Fruit fly (Drosophila melanogaster) whole organism, embryonic: Measurements from ENCODE around the gene CG32483.

ENCODE experiments used
- Atf6 ChIP-seq: fragments of 200-800 bp; sonication (Bioruptor generic); IDR thresholded peaks from 2 replicates; pipeline ENCODE4 v1.3.6; 2022; ENCODE audit warnings: missing biosample characterization, missing genetic modification characterization
- B-H1 ChIP-seq: fragments of 200-800 bp; sonication (Bioruptor generic); IDR thresholded peaks from 3 replicates; pipeline ENCODE4 v1.3.6; 2022; ENCODE audit warnings: missing biosample characterization, missing genetic modification characterization
- CG10431 ChIP-seq: fragments of 200-800 bp; sonication (Bioruptor generic); optimal IDR thresholded peaks from 3 replicates; lab custom pipeline; 2018; ENCODE audit warnings: missing biosample characterization, mild to moderate bottlenecking, missing genetic modification characterization
- CG12769 ChIP-seq: fragments of 200-800 bp; sonication (Bioruptor generic); optimal IDR thresholded peaks from 2 replicates; lab custom pipeline; 2019; ENCODE audit warnings: missing biosample characterization, mild to moderate bottlenecking, missing genetic modification characterization, moderate library complexity
- CG13624 ChIP-seq: fragments of 200-800 bp; sonication (Bioruptor generic); optimal IDR thresholded peaks from 2 replicates; lab custom pipeline; 2016; ENCODE audit warnings: missing biosample characterization, missing genetic modification characterization
- CG14014 ChIP-seq: fragments of 200-800 bp; sonication (Bioruptor generic); IDR thresholded peaks from 2 replicates; pipeline ENCODE4 v1.3.6; 2022; ENCODE audit warnings: missing biosample characterization, missing genetic modification characterization
- CG2875 ChIP-seq: fragments of 200-800 bp; sonication (Bioruptor generic); optimal IDR thresholded peaks from 2 replicates; lab custom pipeline; 2017; ENCODE audit warnings: missing biosample characterization, mild to moderate bottlenecking, missing genetic modification characterization, missing genetic modification reagents
- CG31388 ChIP-seq: fragments of 200-800 bp; sonication (Bioruptor generic); optimal IDR thresholded peaks from 2 replicates; lab custom pipeline; 2016; ENCODE audit warnings: missing biosample characterization, missing genetic modification characterization
- CG6765 ChIP-seq: fragments of 200-800 bp; sonication (Bioruptor generic); optimal IDR thresholded peaks from 3 replicates; lab custom pipeline; 2017; ENCODE audit warnings: missing biosample characterization, mild to moderate bottlenecking, missing genetic modification characterization
- CG7271 ChIP-seq: fragments of 200-800 bp; sonication (Bioruptor generic); optimal IDR thresholded peaks from 2 replicates; lab custom pipeline; 2018; ENCODE audit warnings: missing biosample characterization, mild to moderate bottlenecking, missing genetic modification characterization, moderate library complexity
- CG7963 ChIP-seq: fragments of 200-800 bp; sonication (Bioruptor generic); IDR thresholded peaks from 3 replicates; pipeline ENCODE4 v1.3.6; 2022; ENCODE audit warnings: missing biosample characterization, missing genetic modification characterization; ENCODE audit not compliant: partially characterized antibody
- CG8089 ChIP-seq: fragments of 200-800 bp; sonication (Bioruptor generic); optimal IDR thresholded peaks from 3 replicates; lab custom pipeline; 2016; ENCODE audit warnings: missing biosample characterization, missing genetic modification characterization
- CG8924 ChIP-seq: fragments of 200-800 bp; optimal IDR thresholded peaks from 3 replicates; lab custom pipeline; 2019; ENCODE audit warnings: missing biosample characterization, mild to moderate bottlenecking, missing genetic modification characterization, moderate library complexity
- CHES-1-like ChIP-seq: fragments of 200-800 bp; sonication (Bioruptor generic); optimal IDR thresholded peaks from 2 replicates; lab custom pipeline; 2016; ENCODE audit warnings: missing biosample characterization, missing genetic modification characterization
- CrebB ChIP-seq: fragments of 200-800 bp; sonication (Bioruptor generic); optimal IDR thresholded peaks from 3 replicates; lab custom pipeline; 2018; ENCODE audit warnings: missing biosample characterization, mild to moderate bottlenecking, missing genetic modification characterization
- ERR ChIP-seq: fragments of 200-800 bp; sonication (Bioruptor generic); optimal IDR thresholded peaks from 2 replicates; lab custom pipeline; 2016; ENCODE audit warnings: missing biosample characterization, missing genetic modification characterization
- HLH54F ChIP-seq: fragments of 200-800 bp; sonication (Bioruptor generic); optimal IDR thresholded peaks from 3 replicates; lab custom pipeline; 2016; ENCODE audit warnings: missing biosample characterization, missing genetic modification characterization
- Hr3 ChIP-seq: fragments of 200-800 bp; sonication (Bioruptor generic); optimal IDR thresholded peaks from 3 replicates; lab custom pipeline; 2016; ENCODE audit warnings: missing biosample characterization, missing genetic modification characterization
- Hr39 ChIP-seq: fragments of >200 bp; optimal IDR thresholded peaks from 2 replicates; lab custom pipeline; 2017
- Jarid2 ChIP-seq: fragments of 200-800 bp; sonication (Bioruptor generic); optimal IDR thresholded peaks from 3 replicates; lab custom pipeline; 2017; ENCODE audit warnings: mild to moderate bottlenecking, missing biosample characterization, missing genetic modification reagents, missing genetic modification characterization
- Myb ChIP-seq: fragments of 200-800 bp; sonication (Bioruptor generic); optimal IDR thresholded peaks from 2 replicates; lab custom pipeline; 2016; ENCODE audit warnings: missing biosample characterization, missing genetic modification characterization
- Neu2 ChIP-seq: fragments of 200-800 bp; sonication (Bioruptor generic); optimal IDR thresholded peaks from 3 replicates; lab custom pipeline; 2016; ENCODE audit warnings: missing biosample characterization, missing genetic modification characterization, borderline replicate concordance
- Pdp1 ChIP-seq, 2 experiments: fragments of 200-800 bp; sonication (Bioruptor generic); optimal IDR thresholded peaks; 3 replicates each; lab custom pipeline; 2016; ENCODE audit warnings: missing biosample characterization in 2 of 2, missing genetic modification characterization in 2 of 2, mild to moderate bottlenecking in 1 of 2, moderate library complexity in 1 of 2
- Side ChIP-seq: fragments of 200-800 bp; sonication (Bioruptor generic); optimal IDR thresholded peaks from 2 replicates; lab custom pipeline; 2016; ENCODE audit warnings: missing biosample characterization, missing genetic modification characterization
- Spps ChIP-seq: fragments of 200-800 bp; sonication (Bioruptor generic); optimal IDR thresholded peaks from 2 replicates; lab custom pipeline; 2018; ENCODE audit warnings: missing biosample characterization, mild to moderate bottlenecking, missing genetic modification characterization
- Sry-β ChIP-seq: fragments of 200-800 bp; sonication (Bioruptor generic); optimal IDR thresholded peaks from 2 replicates; lab custom pipeline; 2018; ENCODE audit warnings: missing biosample characterization, mild to moderate bottlenecking, missing genetic modification characterization, moderate library complexity
- Sry-δ ChIP-seq: fragments of 200-800 bp; sonication (Bioruptor generic); optimal IDR thresholded peaks from 2 replicates; lab custom pipeline; 2016; ENCODE audit warnings: missing biosample characterization, missing genetic modification characterization
- Ssrp ChIP-seq: fragments of 200-800 bp; sonication (Bioruptor generic); optimal IDR thresholded peaks from 2 replicates; lab custom pipeline; 2018; ENCODE audit warnings: missing biosample characterization, mild to moderate bottlenecking, missing genetic modification characterization, moderate library complexity
- TFAM ChIP-seq: fragments of 200-800 bp; sonication (Bioruptor generic); optimal IDR thresholded peaks from 2 replicates; lab custom pipeline; 2017; ENCODE audit warnings: missing biosample characterization, missing genetic modification characterization, inconsistent platforms
- ara ChIP-seq: fragments of 200-800 bp; sonication (Bioruptor generic); IDR thresholded peaks from 2 replicates; pipeline ENCODE4 v1.3.6; 2022; ENCODE audit warnings: missing biosample characterization, missing genetic modification characterization
- bsh ChIP-seq, 2 experiments: fragments of 200-800 bp; sonication (Bioruptor generic); optimal IDR thresholded peaks; 2 replicates each; lab custom pipeline; 2017 to 2018; ENCODE audit warnings: mild to moderate bottlenecking in 2 of 2, missing biosample characterization in 2 of 2, missing genetic modification characterization in 2 of 2, moderate library complexity in 1 of 2
- disco-r ChIP-seq: fragments of 200-800 bp; sonication (Bioruptor generic); optimal IDR thresholded peaks from 2 replicates; lab custom pipeline; 2016; ENCODE audit warnings: missing biosample characterization, missing genetic modification characterization
- exex ChIP-seq: fragments of 200-800 bp; sonication (Bioruptor generic); optimal IDR thresholded peaks from 4 replicates; lab custom pipeline; 2018; ENCODE audit warnings: missing biosample characterization, mild to moderate bottlenecking, missing genetic modification characterization, moderate library complexity
- gcm2 ChIP-seq: fragments of 200-800 bp; sonication (Bioruptor generic); optimal IDR thresholded peaks from 2 replicates; lab custom pipeline; 2016; ENCODE audit warnings: missing biosample characterization, missing genetic modification characterization
- jing ChIP-seq: fragments of 200-800 bp; sonication (Bioruptor generic); optimal IDR thresholded peaks from 2 replicates; lab custom pipeline; 2018; ENCODE audit warnings: missing biosample characterization, mild to moderate bottlenecking, missing genetic modification characterization
- lbe ChIP-seq: fragments of 200-800 bp; sonication (Bioruptor generic); optimal IDR thresholded peaks from 2 replicates; lab custom pipeline; 2016; ENCODE audit warnings: missing biosample characterization, mild to moderate bottlenecking, missing genetic modification characterization
- luna ChIP-seq: fragments of 200-800 bp; sonication (Bioruptor generic); optimal IDR thresholded peaks from 2 replicates; lab custom pipeline; 2016; ENCODE audit warnings: missing biosample characterization, missing genetic modification characterization
- mirr ChIP-seq: fragments of 200-800 bp; sonication (Bioruptor generic); optimal IDR thresholded peaks from 3 replicates; lab custom pipeline; 2018; ENCODE audit warnings: missing biosample characterization, mild to moderate bottlenecking, missing genetic modification characterization
- onecut ChIP-seq: fragments of 200-800 bp; sonication (Bioruptor generic); IDR thresholded peaks from 2 replicates; pipeline ENCODE4 v1.3.6; 2022; ENCODE audit warnings: missing biosample characterization, missing genetic modification characterization
- p53 ChIP-seq: fragments of 200-800 bp; sonication (Bioruptor generic); optimal IDR thresholded peaks from 2 replicates; lab custom pipeline; 2016; ENCODE audit warnings: missing biosample characterization, missing genetic modification characterization
- pnt ChIP-seq: fragments of 200-800 bp; sonication (Bioruptor generic); optimal IDR thresholded peaks from 3 replicates; lab custom pipeline; 2016; ENCODE audit warnings: missing biosample characterization, missing genetic modification characterization
- psq ChIP-seq: fragments of 200-800 bp; sonication (Bioruptor generic); optimal IDR thresholded peaks from 2 replicates; lab custom pipeline; 2017; ENCODE audit warnings: missing biosample characterization, missing genetic modification characterization
- run ChIP-seq: fragments of 200-800 bp; sonication (Bioruptor generic); optimal IDR thresholded peaks from 3 replicates; lab custom pipeline; 2018; ENCODE audit warnings: missing biosample characterization, mild to moderate bottlenecking, missing genetic modification characterization
- sens ChIP-seq: fragments of 200-800 bp; sonication (Bioruptor generic); peaks from one replicate; lab custom pipeline; 2016; ENCODE audit warnings: missing biosample characterization, missing genetic modification characterization
- sim ChIP-seq: fragments of 200-800 bp; sonication (Bioruptor generic); IDR thresholded peaks from 2 replicates; pipeline ENCODE4 v1.3.6; 2022; ENCODE audit warnings: missing biosample characterization, missing genetic modification characterization
- slp2 ChIP-seq: fragments of 200-800 bp; sonication (Bioruptor generic); optimal IDR thresholded peaks from 2 replicates; lab custom pipeline; 2016; ENCODE audit warnings: missing biosample characterization, missing genetic modification characterization
- so ChIP-seq: fragments of 200-800 bp; sonication (Bioruptor generic); IDR thresholded peaks from 3 replicates; pipeline ENCODE4 v1.3.6; 2022; ENCODE audit warnings: missing biosample characterization, missing genetic modification characterization
- ssp ChIP-seq: fragments of 200-800 bp; sonication (Bioruptor generic); IDR thresholded peaks from 2 replicates; pipeline ENCODE4 v1.3.6; 2022; ENCODE audit warnings: missing biosample characterization, missing genetic modification characterization
- tup ChIP-seq: fragments of 200-800 bp; sonication (Bioruptor generic); optimal IDR thresholded peaks from 2 replicates; lab custom pipeline; 2016; ENCODE audit warnings: missing biosample characterization, mild to moderate bottlenecking, missing genetic modification characterization, moderate library complexity
- zen ChIP-seq: fragments of 200-800 bp; sonication (Bioruptor generic); optimal IDR thresholded peaks from 3 replicates; lab custom pipeline; 2018; ENCODE audit warnings: missing biosample characterization, mild to moderate bottlenecking, missing genetic modification characterization, moderate library complexity

Gene CG32483

DNA sequence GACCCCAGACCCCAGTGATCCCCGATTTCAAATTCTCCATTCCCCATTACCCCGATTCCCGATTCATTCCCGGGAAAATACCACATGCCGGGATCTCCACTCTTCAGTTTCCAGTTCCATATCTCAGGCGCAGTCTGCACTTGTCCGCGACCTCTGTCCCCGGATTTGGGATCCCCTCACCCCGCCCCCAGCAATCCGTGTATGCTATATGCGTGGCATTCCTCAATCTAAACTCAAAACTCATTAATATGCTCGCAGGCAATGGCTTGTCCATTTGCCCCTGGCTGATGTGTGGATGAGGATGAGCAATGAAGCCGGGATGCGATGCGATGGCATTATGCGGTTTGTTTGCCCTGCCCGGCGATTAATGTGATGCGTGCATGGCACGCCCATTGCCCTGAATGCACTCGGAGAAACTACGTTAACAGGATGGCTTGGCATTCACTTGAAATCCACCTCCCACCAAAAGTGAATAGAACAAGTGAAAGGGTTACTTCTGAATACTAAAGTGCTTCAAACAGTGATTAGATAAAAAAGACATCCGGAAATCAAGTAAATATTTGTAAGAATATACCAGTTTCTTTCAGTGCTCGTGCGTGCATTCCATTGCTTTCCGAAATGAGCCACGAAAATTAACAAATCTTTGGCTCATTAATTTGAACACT, 35.8 kb upstream of the CG32483 start (continued):
- TF ChIP-seq Myb (GFP tag; lab: Kevin White, UChicago) (peak; percentile 24), CG10431 (GFP tag; lab: Kevin White, UChicago) (peak; percentile 1), bsh (GFP tag; optimal IDR thresholded peaks at IDR 0.05; lab: Kevin White, UChicago) (peak in 1 of 2 experiments; percentile 91), Atf6 (GFP tag; lab: Robert Waterston, UW) (no peak), CHES-1-like (GFP tag; lab: Kevin White, UChicago) (peak; percentile 65), slp2 (GFP tag; lab: Kevin White, UChicago) (peak; percentile 81), CG8924 (tag; lab: Kevin White, UChicago) (peak; percentile 83), CG13624 (no peak), Sry-β (GFP tag; lab: Kevin White, UChicago) (peak; percentile 24), sim (GFP tag; lab: Robert Waterston, UW) (peak; percentile 89), CG14014 (GFP tag; lab: Robert Waterston, UW) (no peak), disco-r (GFP tag; lab: Kevin White, UChicago) (peak; percentile 45), Side (GFP tag; lab: Kevin White, UChicago) (peak; percentile 69), Sry-δ (GFP tag; lab: Kevin White, UChicago) (peak; percentile 33), TFAM (peak; percentile 74), Pdp1 (GFP tag; optimal IDR thresholded peaks at IDR 0.05; lab: Kevin White, UChicago) (peak; percentile 78 to 82), tup (GFP tag; lab: Kevin White, UChicago) (peak; percentile 55), Spps (peak; percentile 89), CG31388 (GFP tag; lab: Kevin White, UChicago) (peak; percentile 71), p53 (GFP tag; lab: Kevin White, UChicago) (peak; percentile 56), CrebB (peak; percentile 2), CG8089 (GFP tag; lab: Kevin White, UChicago) (peak; percentile 87), run (tag; lab: Kevin White, UChicago) (no peak), CG7963 (GFP tag; lab: Robert Waterston, UW) (no peak), CG6765 (GFP tag; lab: Kevin White, UChicago) (no peak), mirr (no peak), CG7271 (tag; lab: Kevin White, UChicago) (peak; percentile 49), HLH54F (GFP tag; lab: Kevin White, UChicago) (peak; percentile 45), jing (GFP tag; lab: Kevin White, UChicago) (peak; percentile 61), onecut (GFP tag; lab: Robert Waterston, UW) (peak; percentile 72), sens (GFP tag; lab: Kevin White, UChicago) (peak; percentile 99), Ssrp (tag; lab: Kevin White, UChicago) (peak; percentile 76), ara (peak; percentile 96), Hr39 (lab: Kevin White, UChicago) (no peak), pnt (GFP tag; lab: Kevin White, UChicago) (peak; percentile 89), CG2875 (GFP tag; lab: Kevin White, UChicago) (peak; percentile 82), CG12769 (tag; lab: Kevin White, UChicago) (no peak), lbe (peak; percentile 72), ssp (GFP tag; lab: Robert Waterston, UW) (peak; percentile 69), psq (GFP tag; lab: Kevin White, UChicago) (peak; percentile 3), zen (tag; lab: Kevin White, UChicago) (peak; percentile 87), ERR (no peak), Neu2 (GFP tag; lab: Kevin White, UChicago) (peak; percentile 59), gcm2 (GFP tag; lab: Kevin White, UChicago) (peak; percentile 20), exex (tag; lab: Kevin White, UChicago) (no peak), B-H1 (GFP tag; lab: Robert Waterston, UW) (0 out of 3 replicates have a peak, but pooled peaks have one; percentile 29), luna (GFP tag; lab: Kevin White, UChicago) (no peak), Jarid2 (peak; percentile 27), Hr3 (GFP tag; lab: Kevin White, UChicago) (peak; percentile 72), so (GFP tag; lab: Robert Waterston, UW) (0 out of 3 replicates have a peak, but pooled peaks have one; percentile 38)
